Worm (Caenorhabditis elegans) whole organism, midembryonic: ENCODE data around the gene T04F3.4.

Source experiments
- cog-1 ChIP-seq: sonication (generic microtip); optimal IDR thresholded peaks from 2 replicates; lab custom pipeline; 2016; ENCODE audit warnings: missing genetic modification characterization, missing compliant biosample characterization
- flt-1 ChIP-seq: fragments of 200-800 bp; sonication (Bioruptor generic); IDR thresholded peaks from 2 replicates; pipeline ENCODE4 v1.3.6; 2022; ENCODE audit warnings: missing genetic modification characterization, missing compliant biosample characterization
- med-1 ChIP-seq: sonication (generic microtip); optimal IDR thresholded peaks from 2 replicates; lab custom pipeline; 2017; ENCODE audit warnings: missing genetic modification characterization, mild to moderate bottlenecking, missing compliant biosample characterization, antibody characterized with exemption, missing genetic modification reagents; ENCODE audit not compliant: insufficient read depth
- ref-1 ChIP-seq: fragments of 200-800 bp; sonication (Bioruptor generic); conservative IDR thresholded peaks from 2 replicates; pipeline ENCODE4 v1.3.6; 2022; ENCODE audit warnings: missing genetic modification reagents, missing genetic modification characterization, missing compliant biosample characterization
- tab-1 ChIP-seq: fragments of 200-800 bp; sonication (Bioruptor generic); IDR thresholded peaks from 2 replicates; pipeline ENCODE4 v1.3.6; 2022; ENCODE audit warnings: missing genetic modification characterization, missing compliant biosample characterization
- ztf-23 ChIP-seq: fragments of 200-800 bp; sonication (Bioruptor generic); IDR thresholded peaks from 2 replicates; pipeline ENCODE4 v1.3.6; 2022; ENCODE audit warnings: missing genetic modification reagents, missing genetic modification characterization, missing compliant biosample characterization
- ztf-29 ChIP-seq: fragments of 200-800 bp; sonication (Bioruptor generic); IDR thresholded peaks from 2 replicates; pipeline ENCODE4 v1.3.6; 2022; ENCODE audit warnings: missing genetic modification reagents, missing genetic modification characterization, missing compliant biosample characterization

DNA sequence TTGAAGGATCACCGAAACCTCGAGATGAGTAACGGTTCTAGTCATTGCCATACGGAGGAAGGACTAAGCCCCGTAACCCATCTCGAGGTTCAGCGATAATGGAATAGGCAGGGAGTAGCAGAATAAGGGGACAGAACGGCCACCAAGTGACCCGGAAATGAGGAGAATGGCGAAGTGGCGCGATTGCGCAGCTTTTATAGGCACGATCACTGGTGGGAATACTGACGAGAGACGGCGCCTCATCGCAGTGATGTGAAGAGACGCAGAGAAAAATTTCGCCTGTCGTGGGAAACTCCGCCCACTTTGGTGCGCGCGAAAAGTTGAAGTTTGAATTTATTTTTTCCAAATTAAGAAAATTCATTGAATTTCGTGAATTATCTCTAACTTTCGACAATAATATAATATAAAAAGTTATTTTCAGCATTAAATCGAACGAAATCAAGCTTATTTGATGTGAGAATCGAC is 7.2 kb upstream of the T04F3.4 start, which contains the start of gene F55A11.4:
- TF ChIP-seq tab-1 (GFP tag; lab: Robert Waterston, UW) (0 out of 2 replicates have a peak, but pooled peaks have one; percentile 47), ztf-29 (no peak), flt-1 (GFP tag; lab: Robert Waterston, UW) (no peak), ref-1 (GFP tag; lab: Robert Waterston, UW) (no peak), med-1 (GFP tag; lab: Kevin White, UChicago) (no peak), cog-1 (no peak), ztf-23 (no peak)
